Worm (Caenorhabditis elegans) whole organism, young adult: ENCODE measurements around the gene ints-11.

Experiments used
- B0035.1 ChIP-seq: sonication (generic microtip); optimal IDR thresholded peaks from 2 replicates; lab custom pipeline; 2016; ENCODE audit warnings: missing genetic modification characterization, mild to moderate bottlenecking, missing compliant biosample characterization, missing genotype, missing genetic modification reagents
- B0336.3 ChIP-seq: fragments of 200-800 bp; sonication (Bioruptor generic); IDR thresholded peaks from 2 replicates; pipeline ENCODE4 v1.3.6; 2022; ENCODE audit warnings: missing genetic modification characterization, missing compliant biosample characterization
- C17E4.6 ChIP-seq: fragments of 200-800 bp; sonication (Bioruptor generic); IDR thresholded peaks from 2 replicates; pipeline ENCODE4 v1.3.6; 2022; ENCODE audit warnings: missing genetic modification reagents, missing genetic modification characterization, missing compliant biosample characterization
- F37B4.10 ChIP-seq: fragments of 200-800 bp; sonication (Bioruptor generic); IDR thresholded peaks from 2 replicates; pipeline ENCODE4 v1.3.6; 2022; ENCODE audit warnings: missing genetic modification characterization, missing compliant biosample characterization
- F52B5.7 ChIP-seq: sonication (generic microtip); optimal IDR thresholded peaks from 2 replicates; lab custom pipeline; 2016; ENCODE audit warnings: mild to moderate bottlenecking, missing genetic modification characterization, missing compliant biosample characterization
- ama-1 ChIP-seq, 3 experiments: fragments of 150-350 bp in 1 of 3; sonication (generic microtip) in 2 of 3; optimal IDR thresholded peaks; 2 replicates each; lab custom pipeline; 2014 to 2018; ENCODE audit warnings: missing biosample characterization in 2 of 3, missing genetic modification characterization in 2 of 3, missing genetic modification reagents in 2 of 3
- aptf-3 ChIP-seq: fragments of 200-800 bp; sonication (Bioruptor generic); IDR thresholded peaks from 2 replicates; pipeline ENCODE4 v1.3.6; 2022; ENCODE audit warnings: missing genetic modification characterization, missing compliant biosample characterization
- attf-5 ChIP-seq: fragments of 200-800 bp; sonication (Bioruptor generic); optimal IDR thresholded peaks from 2 replicates; lab custom pipeline; 2018; ENCODE audit warnings: mild to moderate bottlenecking, missing genetic modification characterization, missing compliant biosample characterization
- attf-6 ChIP-seq: fragments of 200-800 bp; sonication (Bioruptor generic); IDR thresholded peaks from 2 replicates; pipeline ENCODE4 v1.3.6; 2022; ENCODE audit warnings: missing genetic modification reagents, missing genetic modification characterization, missing compliant biosample characterization
- cebp-1 ChIP-seq, 2 experiments: fragments of 200-800 bp in 1 of 2; sonication (Bioruptor generic) in 1 of 2; sonication (generic microtip) in 1 of 2; IDR thresholded peaks in 1 of 2; optimal IDR thresholded peaks in 1 of 2; 2 replicates each; pipeline versions ENCODE4 v1.3.6 to Lab custom; 2017 to 2022; ENCODE audit warnings: missing compliant biosample characterization in 2 of 2, missing genetic modification characterization in 2 of 2, mild to moderate bottlenecking in 1 of 2, missing genetic modification reagents in 1 of 2, moderate library complexity in 1 of 2
- ceh-27 ChIP-seq: fragments of 200-800 bp; sonication (Bioruptor generic); optimal IDR thresholded peaks from 2 replicates; lab custom pipeline; 2018; ENCODE audit warnings: mild to moderate bottlenecking, missing genetic modification characterization, moderate library complexity, missing compliant biosample characterization
- ceh-40 ChIP-seq: fragments of 200-800 bp; sonication (Bioruptor generic); IDR thresholded peaks from 2 replicates; pipeline ENCODE4 v1.3.6; 2022; ENCODE audit warnings: missing genetic modification characterization, missing compliant biosample characterization
- dox-1 ChIP-seq: fragments of 200-800 bp; sonication (Bioruptor generic); IDR thresholded peaks from 2 replicates; pipeline ENCODE4 v1.3.6; 2022; ENCODE audit warnings: missing genetic modification reagents, missing genetic modification characterization, missing compliant biosample characterization
- dpff-1 ChIP-seq: sonication (generic microtip); optimal IDR thresholded peaks from 2 replicates; lab custom pipeline; 2017; ENCODE audit warnings: mild to moderate bottlenecking, missing genetic modification characterization, missing compliant biosample characterization
- efl-1 ChIP-seq: fragments of 150-350 bp; optimal IDR thresholded peaks from 2 replicates; lab custom pipeline; 2014; ENCODE audit warnings: missing biosample characterization, missing genetic modification reagents, missing genetic modification characterization
- egl-44 ChIP-seq: fragments of 200-800 bp; sonication (Bioruptor generic); IDR thresholded peaks from 2 replicates; pipeline ENCODE4 v1.3.6; 2022; ENCODE audit warnings: missing genetic modification reagents, missing genetic modification characterization, missing compliant biosample characterization
- egrh-3 ChIP-seq: fragments of 200-800 bp; sonication (Bioruptor generic); IDR thresholded peaks from 2 replicates; pipeline ENCODE4 v1.3.6; 2022; ENCODE audit warnings: missing genetic modification reagents, missing genetic modification characterization, missing compliant biosample characterization
- fkh-3 ChIP-seq: sonication (generic microtip); optimal IDR thresholded peaks from 2 replicates; lab custom pipeline; 2016; ENCODE audit warnings: mild to moderate bottlenecking, missing genetic modification characterization, missing compliant biosample characterization
- hmg-1.2 ChIP-seq: fragments of 200-800 bp; sonication (Bioruptor generic); IDR thresholded peaks from 2 replicates; pipeline ENCODE4 v1.3.6; 2022; ENCODE audit warnings: missing genetic modification reagents, missing genetic modification characterization, missing compliant biosample characterization
- hmg-20 ChIP-seq: fragments of 200-800 bp; sonication (Bioruptor generic); IDR thresholded peaks from 2 replicates; pipeline ENCODE4 v1.3.6; 2022; ENCODE audit warnings: missing genetic modification reagents, missing genetic modification characterization, missing compliant biosample characterization
- hsf-1 ChIP-seq: fragments of 200-800 bp; sonication (Bioruptor generic); IDR thresholded peaks from 2 replicates; pipeline ENCODE4 v1.3.6; 2022; ENCODE audit warnings: missing genetic modification reagents, missing genetic modification characterization, missing compliant biosample characterization
- let-526 ChIP-seq: fragments of 200-800 bp; sonication (Bioruptor generic); IDR thresholded peaks from 2 replicates; pipeline ENCODE4 v1.3.6; 2022; ENCODE audit warnings: missing genetic modification reagents, missing genetic modification characterization, missing compliant biosample characterization
- lin-54 ChIP-seq: fragments of 200-800 bp; sonication (Bioruptor generic); optimal IDR thresholded peaks from 2 replicates; lab custom pipeline; 2018; ENCODE audit warnings: mild to moderate bottlenecking, missing genetic modification characterization, missing compliant biosample characterization
- lir-1 ChIP-seq: fragments of 200-800 bp; sonication (Bioruptor generic); conservative IDR thresholded peaks from 2 replicates; pipeline ENCODE4 v1.3.6; 2022; ENCODE audit warnings: missing genetic modification reagents, missing genetic modification characterization, missing compliant biosample characterization
- madf-10 ChIP-seq: sonication (generic microtip); optimal IDR thresholded peaks from 2 replicates; lab custom pipeline; 2016; ENCODE audit warnings: mild to moderate bottlenecking, missing genetic modification characterization, missing compliant biosample characterization
- mcd-1 ChIP-seq: fragments of 200-800 bp; sonication (Bioruptor generic); IDR thresholded peaks from 2 replicates; pipeline ENCODE4 v1.3.6; 2022; ENCODE audit warnings: missing genetic modification reagents, missing genetic modification characterization, missing compliant biosample characterization
- nhr-27 ChIP-seq: fragments of 200-800 bp; sonication (Bioruptor generic); optimal IDR thresholded peaks from 2 replicates; lab custom pipeline; 2018; ENCODE audit warnings: mild to moderate bottlenecking, missing genetic modification characterization, moderate library complexity, missing compliant biosample characterization
- nhr-80 ChIP-seq: sonication (generic microtip); optimal IDR thresholded peaks from 2 replicates; lab custom pipeline; 2016; ENCODE audit warnings: missing genetic modification characterization, missing compliant biosample characterization
- rcor-1 ChIP-seq: fragments of 200-800 bp; sonication (Bioruptor generic); IDR thresholded peaks from 2 replicates; pipeline ENCODE4 v1.3.6; 2022; ENCODE audit warnings: missing genetic modification reagents, missing genetic modification characterization, missing compliant biosample characterization
- repo-1 ChIP-seq: sonication (generic microtip); optimal IDR thresholded peaks from 2 replicates; lab custom pipeline; 2017; ENCODE audit warnings: mild to moderate bottlenecking, missing genetic modification characterization, missing compliant biosample characterization
- sea-2 ChIP-seq: fragments of 200-800 bp; sonication (Bioruptor generic); IDR thresholded peaks from 2 replicates; pipeline ENCODE4 v1.3.6; 2022; ENCODE audit warnings: missing genetic modification characterization, missing compliant biosample characterization
- tbp1 ChIP-seq: fragments of 200-800 bp; sonication (Bioruptor generic); optimal IDR thresholded peaks from 2 replicates; lab custom pipeline; 2018; ENCODE audit warnings: mild to moderate bottlenecking, missing genetic modification characterization, missing compliant biosample characterization
- unc-62 ChIP-seq: fragments of 150-350 bp; optimal IDR thresholded peaks from 2 replicates; lab custom pipeline; 2014; ENCODE audit warnings: missing biosample characterization, missing genetic modification reagents, missing genetic modification characterization
- zfh-2 ChIP-seq: fragments of 200-800 bp; sonication (Bioruptor generic); conservative IDR thresholded peaks from 2 replicates; pipeline ENCODE4 v1.3.6; 2022; ENCODE audit warnings: missing genetic modification reagents, missing genetic modification characterization, missing compliant biosample characterization
- ztf-18 ChIP-seq: sonication (generic microtip); optimal IDR thresholded peaks from 2 replicates; lab custom pipeline; 2016; ENCODE audit warnings: missing genotype, mild to moderate bottlenecking, missing genetic modification characterization, missing compliant biosample characterization
- ztf-26 ChIP-seq: sonication (generic microtip); optimal IDR thresholded peaks from 2 replicates; lab custom pipeline; 2017; ENCODE audit warnings: missing genetic modification characterization, missing compliant biosample characterization

The ints-11 gene

DNA sequence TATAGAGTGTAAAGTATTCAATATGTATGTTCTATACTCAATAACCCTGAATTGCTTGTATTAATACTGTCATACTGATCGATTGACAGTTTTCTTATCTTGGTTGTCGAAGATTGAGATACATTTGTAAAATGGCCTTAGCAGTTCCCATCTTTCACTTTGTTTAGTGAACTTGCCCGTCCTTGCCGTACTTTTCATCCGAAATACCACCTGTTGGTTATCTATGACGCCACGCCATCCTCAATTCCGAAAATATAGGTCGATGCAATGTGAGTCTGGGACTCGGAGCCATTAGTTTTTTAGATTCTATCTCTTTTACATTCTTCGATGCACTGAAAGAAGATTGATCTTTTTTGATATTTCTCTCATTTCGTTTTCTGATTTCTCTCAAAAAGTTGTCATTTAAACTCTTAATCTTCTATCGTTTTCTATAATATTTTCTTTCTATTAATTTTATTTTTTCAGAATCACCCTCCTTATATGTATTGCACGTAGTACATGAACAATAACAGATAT lies 13.7 kb downstream of the ints-11 start, which contains the start of gene ulp-4:
Gene ulp-4, plus strand, starts transcription at position 466 of the 516 bp plus-strand sequence.
- no peak for TF ChIP-seq ztf-26 (tag; lab: Kevin White, UChicago)
- TF ChIP-seq ztf-18 (tag; lab: Kevin White, UChicago): no peak
- no peak for TF ChIP-seq ama-1 (optimal IDR thresholded peaks at IDR 0.05; lab: Kevin White, UChicago)
- TF ChIP-seq ama-1 (GFP tag; optimal IDR thresholded peaks at IDR 0.05; lab: Kevin White, UChicago): no peak
- peak; percentile 66 for TF ChIP-seq nhr-80 (tag; lab: Kevin White, UChicago)
- TF ChIP-seq sea-2: no peak
- no peak for TF ChIP-seq fkh-3 (tag; lab: Kevin White, UChicago)
- no peak for TF ChIP-seq B0035.1 (tag; lab: Kevin White, UChicago)

- 0 out of 2 replicates have a peak, but pooled peaks have one; percentile 29 for TF ChIP-seq cebp-1 (GFP tag; IDR thresholded peaks at IDR 0.05; lab: Robert Waterston, UW)
- TF ChIP-seq cebp-1 (tag; optimal IDR thresholded peaks at IDR 0.05; lab: Kevin White, UChicago): peak; percentile 85
- 0 out of 2 replicates have a peak, but pooled peaks have one; percentile 5 for TF ChIP-seq zfh-2 (GFP tag; lab: Robert Waterston, UW)
- no peak for TF ChIP-seq ama-1 (optimal IDR thresholded peaks at IDR 0.05; lab: Kevin White, UChicago)
- no peak for TF ChIP-seq ama-1 (GFP tag; optimal IDR thresholded peaks at IDR 0.05; lab: Kevin White, UChicago)
- no peak for TF ChIP-seq dpff-1 (tag; lab: Kevin White, UChicago)
- peak; percentile 13 for TF ChIP-seq efl-1 (GFP tag; lab: Kevin White, UChicago)
- TF ChIP-seq, all 124 proteins: peak for 3
Measured at ce11 chrII:8129040-8129387, 14.3 kb downstream of the ints-11 start.

DNA sequence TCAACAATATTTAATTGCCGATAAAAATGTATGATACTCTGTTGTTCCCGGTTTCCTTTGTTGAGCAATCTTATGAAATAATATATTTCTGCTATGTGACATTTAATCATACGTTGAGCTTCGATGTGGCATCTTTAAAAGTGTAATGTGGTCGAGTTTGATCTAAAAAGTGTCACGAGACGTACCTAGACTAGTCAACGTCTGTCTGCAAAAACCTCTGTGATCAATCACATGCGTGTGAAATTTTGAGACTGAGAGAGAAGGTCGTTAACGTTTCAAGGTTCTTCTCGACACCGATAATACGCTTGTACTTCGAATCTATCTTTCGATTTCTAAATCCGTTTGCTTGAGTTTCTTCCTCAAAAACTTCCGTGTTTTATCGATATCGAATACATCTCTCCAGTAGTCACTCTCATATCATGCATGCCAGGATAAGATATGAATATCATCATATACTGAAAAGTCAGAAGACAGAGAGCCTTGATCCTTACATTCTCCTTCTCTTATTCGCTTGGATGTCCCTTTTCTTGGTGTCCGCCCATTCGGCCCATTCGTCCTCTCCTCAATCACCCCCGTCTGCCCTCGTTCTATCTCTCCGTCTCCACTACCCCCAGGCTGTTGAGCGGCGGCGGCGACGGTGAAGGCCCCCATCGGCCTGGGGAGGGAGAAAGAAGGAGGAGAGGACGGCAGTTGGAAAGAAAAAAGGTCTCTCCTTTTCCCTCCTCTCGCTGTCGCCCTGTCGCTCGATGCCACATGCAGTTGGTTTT lies 14.8 kb downstream of the ints-11 start:
- TF ChIP-seq dox-1 (GFP tag; lab: Robert Waterston, UW) (peak; percentile 65), ceh-27 (GFP tag; lab: Kevin White, UChicago) (peak; percentile 25), rcor-1 (GFP tag; lab: Robert Waterston, UW) (0 out of 2 replicates have a peak, but pooled peaks have one; percentile 12), egrh-3 (peak; percentile 90), hmg-1.2 (GFP tag; lab: Robert Waterston, UW) (0 out of 2 replicates have a peak, but pooled peaks have one; percentile 10), B0336.3 (GFP tag; lab: Robert Waterston, UW) (no peak), F37B4.10 (GFP tag; lab: Robert Waterston, UW) (0 out of 2 replicates have a peak, but pooled peaks have one; percentile 28), egl-44 (GFP tag; lab: Robert Waterston, UW) (0 out of 2 replicates have a peak, but pooled peaks have one; percentile 10), attf-5 (GFP tag; lab: Kevin White, UChicago) (peak; percentile 36), hmg-20 (no peak), mcd-1 (peak; percentile 38; the same call in 1 of the 2 replicates), C17E4.6 (GFP tag; lab: Robert Waterston, UW) (no peak), unc-62 (GFP tag; lab: Kevin White, UChicago) (peak; percentile 52), aptf-3 (GFP tag; lab: Robert Waterston, UW) (0 out of 2 replicates have a peak, but pooled peaks have one; percentile 40), F52B5.7 (tag; lab: Kevin White, UChicago) (peak; percentile 72), nhr-27 (tag; lab: Kevin White, UChicago) (no peak), tbp1 (peak; percentile 11), ceh-40 (GFP tag; lab: Robert Waterston, UW) (peak; percentile 55; the same call in 1 of the 2 replicates), cebp-1 (GFP tag; IDR thresholded peaks at IDR 0.05; lab: Robert Waterston, UW) (peak; percentile 95), cebp-1 (tag; optimal IDR thresholded peaks at IDR 0.05; lab: Kevin White, UChicago) (peak; percentile 93), nhr-80 (tag; lab: Kevin White, UChicago) (peak; percentile 37), lin-54 (GFP tag; lab: Kevin White, UChicago) (peak; percentile 6), madf-10 (tag; lab: Kevin White, UChicago) (peak; percentile 6), hsf-1 (GFP tag; lab: Robert Waterston, UW) (no peak), attf-6 (GFP tag; lab: Robert Waterston, UW) (no peak), let-526 (GFP tag; lab: Robert Waterston, UW) (peak; percentile 50; the same call in 1 of the 2 replicates), repo-1 (tag; lab: Kevin White, UChicago) (peak; percentile 28), lir-1 (GFP tag; lab: Robert Waterston, UW) (peak; percentile 11; the same call in 1 of the 2 replicates), zfh-2 (GFP tag; lab: Robert Waterston, UW) (peak; percentile 99)
